Worm (Caenorhabditis elegans): ENCODE data around the gene Y54G2A.32.

Y54G2A.32 gene

ce11 chrIV:2851625-2852024 lies 47.9 kb downstream of the Y54G2A.32 start:
- TF ChIP-seq odd-2 (tag; optimal IDR thresholded peaks at IDR 0.05), result no peak
- TF ChIP-seq pqm-1 (tag; optimal IDR thresholded peaks at IDR 0.05), result no peak
- TF ChIP-seq pag-3 (tag; optimal IDR thresholded peaks at IDR 0.05; ENCODE audit: borderline replicate concordance), result no peak
- no peak for TF ChIP-seq nhr-11 (tag; optimal IDR thresholded peaks at IDR 0.05)
- TF ChIP-seq ceh-18 (tag; optimal IDR thresholded peaks at IDR 0.05), result no peak
- no peak for TF ChIP-seq mec-3 (tag; optimal IDR thresholded peaks at IDR 0.05; ENCODE audit: borderline replicate concordance)
- no peak for TF ChIP-seq ahr-1 (tag; optimal IDR thresholded peaks at IDR 0.05)
- no peak for TF ChIP-seq gmeb-2 (tag; optimal IDR thresholded peaks at IDR 0.05)
- TF ChIP-seq ceh-24 (tag; optimal IDR thresholded peaks at IDR 0.05), result no peak
- TF ChIP-seq ceh-31 (tag; optimal IDR thresholded peaks at IDR 0.05), result no peak
- TF ChIP-seq nhr-232 (tag; optimal IDR thresholded peaks at IDR 0.05), result no peak
- TF ChIP-seq hlh-15 (tag; optimal IDR thresholded peaks at IDR 0.05), result no peak
- no peak for TF ChIP-seq che-1 (tag; optimal IDR thresholded peaks at IDR 0.05)
- TF ChIP-seq C08G9.2 (tag; optimal IDR thresholded peaks at IDR 0.05), result no peak
- TF ChIP-seq dve-1 (tag; optimal IDR thresholded peaks at IDR 0.05), result no peak
- no peak for TF ChIP-seq unc-55 (GFP tag; optimal IDR thresholded peaks at IDR 0.05)
- no peak for TF ChIP-seq T23F11.4 (GFP tag; optimal IDR thresholded peaks at IDR 0.05)
- TF ChIP-seq Y22D7AL.16 (tag; optimal IDR thresholded peaks at IDR 0.05), result no peak
- no peak for TF ChIP-seq ceh-30 (tag; optimal IDR thresholded peaks at IDR 0.05)

ce11 chrIV:2853164-2853563 lies 49.4 kb downstream of the Y54G2A.32 start, which contains the start of gene Y54G2A.49:
Gene Y54G2A.49 (minus strand): TSS chrIV:2853264.
- TF ChIP-seq sox-4 (tag; optimal IDR thresholded peaks at IDR 0.05) (no peak), hlh-8 (tag; optimal IDR thresholded peaks at IDR 0.05) (no peak), tbx-7 (tag; optimal IDR thresholded peaks at IDR 0.05) (no peak), C08G9.2 (tag; optimal IDR thresholded peaks at IDR 0.05) (no peak), pros-1 (tag; optimal IDR thresholded peaks at IDR 0.05) (no peak), sox-2 (GFP tag; IDR thresholded peaks at IDR 0.05) (no peak)

- TF ChIP-seq K09A11.1 (tag; optimal IDR thresholded peaks at IDR 0.05; ENCODE audit: insufficient read depth) (no peak), fkh-6 (tag; optimal IDR thresholded peaks at IDR 0.05) (no peak), dve-1 (tag; optimal IDR thresholded peaks at IDR 0.05) (no peak), hlh-8 (tag; optimal IDR thresholded peaks at IDR 0.05) (no peak), elt-2 (tag; optimal IDR thresholded peaks at IDR 0.05) (no peak), F13H6.1 (tag; optimal IDR thresholded peaks at IDR 0.05) (no peak), ceh-18 (tag; optimal IDR thresholded peaks at IDR 0.05) (no peak), fkh-10 (GFP tag; optimal IDR thresholded peaks at IDR 0.05) (no peak), ama-1 (optimal IDR thresholded peaks at IDR 0.05) (no peak), hlh-30 (tag; optimal IDR thresholded peaks at IDR 0.05; ENCODE audit: insufficient read depth) (no peak), dmd-4 (tag; optimal IDR thresholded peaks at IDR 0.05; ENCODE audit: borderline replicate concordance) (no peak), ceh-45 (GFP tag; IDR thresholded peaks at IDR 0.05) (no peak), unc-55 (GFP tag; optimal IDR thresholded peaks at IDR 0.05) (no peak), K02D7.2 (tag; optimal IDR thresholded peaks at IDR 0.05) (no peak), npax-4 (tag; optimal IDR thresholded peaks at IDR 0.05) (no peak), che-1 (tag; optimal IDR thresholded peaks at IDR 0.05) (no peak), madf-2 (tag; optimal IDR thresholded peaks at IDR 0.05) (no peak)
Observed at ce11 chrIV:2854161-2854560, 50.4 kb downstream of the Y54G2A.32 start.
